Worm (Caenorhabditis elegans): ENCODE measurements around the gene T20D4.7.

T20D4.7 gene

ce11 chrV:3417928-3418327 lies 9.2 kb downstream of the T20D4.7 start, which contains the start of gene T20D4.3:
T20D4.3 (plus strand) TSS chrV:3418228.
- TF ChIP-seq unc-62 (GFP tag; optimal IDR thresholded peaks at IDR 0.05) (no peak), B0261.1 (tag; optimal IDR thresholded peaks at IDR 0.05) (no peak), lir-1 (GFP tag; conservative IDR thresholded peaks at IDR 0.05) (no peak), ztf-6 (GFP tag; IDR thresholded peaks at IDR 0.05) (no peak)

DNA sequence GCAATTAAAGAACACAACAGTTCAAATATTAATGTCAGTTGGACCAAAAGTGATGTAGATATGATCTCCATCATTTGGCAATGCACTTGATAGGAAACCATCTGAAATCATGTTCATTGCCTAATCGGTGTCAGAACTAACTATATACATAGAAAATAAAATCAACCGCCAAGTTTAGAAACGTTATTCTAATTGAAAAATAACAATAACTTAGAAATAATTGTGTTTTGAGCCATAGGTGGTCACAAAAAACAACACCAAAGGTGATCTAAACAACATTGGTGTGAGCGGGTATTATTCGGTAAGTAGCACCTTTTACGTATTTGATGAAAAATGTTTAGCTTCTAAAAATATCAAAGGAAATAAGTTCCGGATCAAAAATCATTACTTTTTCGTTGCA lies 15.6 kb downstream of the T20D4.7 start, which contains the start of gene srab-21:
Gene srab-21, minus strand, starts transcription at position 101 of the 400 bp plus-strand sequence.
- TF ChIP-seq madf-10 (tag; optimal IDR thresholded peaks at IDR 0.05): no peak
- no peak for TF ChIP-seq fkh-3 (tag; optimal IDR thresholded peaks at IDR 0.05)
- TF ChIP-seq lag-1 (GFP tag; IDR thresholded peaks at IDR 0.05): no peak
- TF ChIP-seq sea-2 (GFP tag; IDR thresholded peaks at IDR 0.05): no peak
- no peak for TF ChIP-seq lir-1 (GFP tag; conservative IDR thresholded peaks at IDR 0.05)
- no peak for TF ChIP-seq madf-3 (GFP tag; IDR thresholded peaks at IDR 0.05)
- TF ChIP-seq tbp1 (GFP tag; optimal IDR thresholded peaks at IDR 0.05): no peak
- TF ChIP-seq nhr-120 (GFP tag; IDR thresholded peaks at IDR 0.05): no peak
- no peak for TF ChIP-seq ztf-26 (tag; optimal IDR thresholded peaks at IDR 0.05)
- TF ChIP-seq B0019.2 (GFP tag; conservative IDR thresholded peaks at IDR 0.05): no peak
- no peak for TF ChIP-seq Y53G8AR.9 (GFP tag; conservative IDR thresholded peaks at IDR 0.05)
- no peak for TF ChIP-seq aptf-3 (GFP tag; IDR thresholded peaks at IDR 0.05)
- TF ChIP-seq hsf-1 (GFP tag; IDR thresholded peaks at IDR 0.05): no peak

ce11 chrV:3426076-3426475 lies 17.4 kb downstream of the T20D4.7 start, which contains the start of gene srab-22:
srab-22 (plus strand) TSS chrV:3426376.
- TF ChIP-seq ZK185.1 (tag; optimal IDR thresholded peaks at IDR 0.05; ENCODE audit: poor library complexity, severe bottlenecking) (no peak), chd-7 (tag; optimal IDR thresholded peaks at IDR 0.05) (no peak), T26A5.8 (tag; optimal IDR thresholded peaks at IDR 0.05) (no peak), him-1 (tag; optimal IDR thresholded peaks at IDR 0.05) (no peak), ets-4 (GFP tag; optimal IDR thresholded peaks at IDR 0.05) (no peak), madf-6 (GFP tag; IDR thresholded peaks at IDR 0.05) (no peak), Y79H2A.3 (GFP tag; conservative IDR thresholded peaks at IDR 0.05) (no peak), hmg-1.2 (GFP tag; IDR thresholded peaks at IDR 0.05) (no peak)

- TF ChIP-seq unc-62 (GFP tag; optimal IDR thresholded peaks at IDR 0.05) (no peak), cebp-2 (GFP tag; IDR thresholded peaks at IDR 0.05) (no peak), B0019.2 (GFP tag; conservative IDR thresholded peaks at IDR 0.05) (no peak), let-526 (GFP tag; IDR thresholded peaks at IDR 0.05) (no peak), F55B11.4 (tag; optimal IDR thresholded peaks at IDR 0.05; ENCODE audit: borderline replicate concordance, insufficient read depth) (no peak), rcor-1 (GFP tag; IDR thresholded peaks at IDR 0.05) (no peak), F39B2.1 (GFP tag; IDR thresholded peaks at IDR 0.05) (no peak), Y53G8AR.9 (GFP tag; conservative IDR thresholded peaks at IDR 0.05) (no peak), nhr-179 (tag; optimal IDR thresholded peaks at IDR 0.05) (no peak), ceh-27 (GFP tag; optimal IDR thresholded peaks at IDR 0.05) (no peak), nhr-80 (tag; optimal IDR thresholded peaks at IDR 0.05) (no peak), T26A5.8 (tag; optimal IDR thresholded peaks at IDR 0.05) (no peak), B0336.3 (GFP tag; IDR thresholded peaks at IDR 0.05) (no peak)
Measured at ce11 chrV:3428697-3429096, 20.0 kb downstream of the T20D4.7 start, which contains the start of gene srab-20. srab-20 (plus strand) TSS chrV:3428997.

ce11 chrV:3431535-3431990 lies 22.9 kb downstream of the T20D4.7 start, which contains the start of the genes T20D4.19 and srj-9:
T20D4.19 (minus strand) TSS chrV:3431635.
srj-9 (plus strand) TSS chrV:3431940.
- TF ChIP-seq madf-3 (GFP tag; IDR thresholded peaks at IDR 0.05) (0 out of 2 replicates have a peak, but pooled peaks have one; percentile 51), egrh-3 (GFP tag; IDR thresholded peaks at IDR 0.05) (no peak), ceh-79 (tag; optimal IDR thresholded peaks at IDR 0.05) (no peak)
